Fruit fly (Drosophila melanogaster) whole organism, wandering third instar larva: ENCODE data around the gene ppk.

ENCODE experiments used
- Abd-B ChIP-seq: fragments of >200 bp; optimal IDR thresholded peaks from 2 replicates; lab custom pipeline; 2017; ENCODE audit warnings: missing biosample characterization, missing genetic modification characterization
- CG32264 ChIP-seq: fragments of 200-800 bp; sonication (Bioruptor generic); optimal IDR thresholded peaks from 2 replicates; lab custom pipeline; 2016; ENCODE audit warnings: missing biosample characterization, missing genetic modification characterization
- CG9705 ChIP-seq: fragments of 200-800 bp; sonication (Bioruptor generic); optimal IDR thresholded peaks from 2 replicates; lab custom pipeline; 2018; ENCODE audit warnings: missing biosample characterization, mild to moderate bottlenecking, missing genetic modification characterization
- CrebA ChIP-seq: fragments of 200-800 bp; sonication (Bioruptor generic); optimal IDR thresholded peaks from 2 replicates; lab custom pipeline; 2016; ENCODE audit warnings: missing biosample characterization, mild to moderate bottlenecking, missing genetic modification characterization, borderline replicate concordance
- Dfd ChIP-seq: fragments of >200 bp; optimal IDR thresholded peaks from 2 replicates; lab custom pipeline; 2017; ENCODE audit warnings: missing biosample characterization, missing genetic modification characterization
- Dif ChIP-seq: fragments of 200-275, 200-300 bp; sonication (Bioruptor generic); optimal IDR thresholded peaks from 2 replicates; lab custom pipeline; 2018; ENCODE audit warnings: missing biosample characterization, missing genetic modification characterization; ENCODE audit not compliant: partially characterized antibody
- GATAd ChIP-seq: sonication (Bioruptor generic); optimal IDR thresholded peaks from 2 replicates; lab custom pipeline; 2016; ENCODE audit warnings: missing biosample characterization, missing genetic modification characterization
- HLH106 ChIP-seq: fragments of 200-800 bp; optimal IDR thresholded peaks from 3 replicates; lab custom pipeline; 2019; ENCODE audit warnings: missing biosample characterization, mild to moderate bottlenecking, missing genetic modification characterization, moderate library complexity
- Hnf4 ChIP-seq: fragments of 200-800 bp; sonication (Bioruptor generic); optimal IDR thresholded peaks from 2 replicates; lab custom pipeline; 2016; ENCODE audit warnings: missing biosample characterization, mild to moderate bottlenecking, missing genetic modification characterization
- Hr78 ChIP-seq: fragments of >200 bp; optimal IDR thresholded peaks from 2 replicates; lab custom pipeline; 2017; ENCODE audit warnings: missing biosample characterization, missing genetic modification characterization
- Hr83 ChIP-seq: fragments of 200-300 bp; sonication (Bioruptor generic); optimal IDR thresholded peaks from 2 replicates; lab custom pipeline; 2016; ENCODE audit warnings: missing biosample characterization, mild to moderate bottlenecking, missing genetic modification characterization, moderate library complexity; ENCODE audit not compliant: poor library complexity, severe bottlenecking
- Jra ChIP-seq: sonication (Bioruptor generic); optimal IDR thresholded peaks from 2 replicates; lab custom pipeline; 2016; ENCODE audit warnings: missing biosample characterization, missing genetic modification characterization
- Mio ChIP-seq: sonication (Bioruptor generic); optimal IDR thresholded peaks from 2 replicates; lab custom pipeline; 2016; ENCODE audit warnings: missing biosample characterization, missing genetic modification characterization
- Myc ChIP-seq: fragments of >200 bp; optimal IDR thresholded peaks from 2 replicates; lab custom pipeline; 2017
- N ChIP-seq: fragments of >200 bp; optimal IDR thresholded peaks from 2 replicates; lab custom pipeline; 2018; ENCODE audit warnings: missing biosample characterization, missing external identifiers, missing genetic modification characterization
- OdsH ChIP-seq: fragments of 200-800 bp; sonication (Bioruptor generic); optimal IDR thresholded peaks from 2 replicates; lab custom pipeline; 2016; ENCODE audit warnings: missing biosample characterization, mild to moderate bottlenecking, missing genetic modification characterization
- Rel ChIP-seq, 2 experiments: fragments of 200-800 bp; sonication (Bioruptor generic) in 1 of 2; optimal IDR thresholded peaks; 2 replicates in 1 of 2; 3 replicates in 1 of 2; lab custom pipeline; 2016 to 2019; ENCODE audit warnings: mild to moderate bottlenecking in 2 of 2, missing biosample characterization in 2 of 2, missing genetic modification characterization in 2 of 2, moderate library complexity in 1 of 2
- Sp1 ChIP-seq: fragments of 200-800 bp; sonication (Bioruptor generic); optimal IDR thresholded peaks from 3 replicates; lab custom pipeline; 2019; ENCODE audit warnings: missing biosample characterization, mild to moderate bottlenecking, missing genetic modification characterization, moderate library complexity
- Vsx2 ChIP-seq: fragments of 200-300, 225-300 bp; sonication (Bioruptor generic); optimal IDR thresholded peaks from 2 replicates; lab custom pipeline; 2018; ENCODE audit warnings: missing biosample characterization, missing genetic modification characterization; ENCODE audit not compliant: partially characterized antibody
- br ChIP-seq: fragments of 200-800 bp; sonication (Bioruptor generic); optimal IDR thresholded peaks from 2 replicates; lab custom pipeline; 2016; ENCODE audit warnings: missing biosample characterization, missing genetic modification characterization
- brk ChIP-seq: fragments of 200-800 bp; sonication (Bioruptor generic); optimal IDR thresholded peaks from 2 replicates; lab custom pipeline; 2016; ENCODE audit warnings: missing biosample characterization, mild to moderate bottlenecking, missing genetic modification characterization
- dl ChIP-seq, 2 experiments: fragments of 175-275, 200-275 bp in 1 of 2; fragments of 200-275 bp in 1 of 2; sonication (Bioruptor generic); optimal IDR thresholded peaks; lab custom pipeline; 2018; ENCODE audit warnings: mild to moderate bottlenecking in 2 of 2, missing biosample characterization in 2 of 2, missing genetic modification characterization in 2 of 2, moderate library complexity in 2 of 2; ENCODE audit not compliant: partially characterized antibody in 2 of 2, insufficient read depth in 1 of 2
- dmrt93B ChIP-seq: fragments of 200-800 bp; sonication (Bioruptor generic); optimal IDR thresholded peaks from 2 replicates; lab custom pipeline; 2018; ENCODE audit warnings: missing biosample characterization, mild to moderate bottlenecking, missing genetic modification characterization
- dsf ChIP-seq: sonication (Bioruptor generic); optimal IDR thresholded peaks from 2 replicates; lab custom pipeline; 2016; ENCODE audit warnings: missing biosample characterization, missing genetic modification characterization, borderline replicate concordance
- ey ChIP-seq: fragments of 200-800 bp; sonication (Bioruptor generic); optimal IDR thresholded peaks from 2 replicates; lab custom pipeline; 2016; ENCODE audit warnings: missing biosample characterization, missing genetic modification characterization
- foxo ChIP-seq, 2 experiments: fragments of 200-800 bp; sonication (Bioruptor generic); optimal IDR thresholded peaks; 2 replicates in 1 of 2; 3 replicates in 1 of 2; lab custom pipeline; 2016 to 2017; ENCODE audit warnings: missing biosample characterization in 2 of 2, missing genetic modification characterization in 2 of 2
- fru ChIP-seq: fragments of 200-800 bp; sonication (Bioruptor generic); optimal IDR thresholded peaks from 3 replicates; lab custom pipeline; 2016; ENCODE audit warnings: missing biosample characterization, mild to moderate bottlenecking, missing genetic modification characterization
- h ChIP-seq: fragments of 200-800 bp; sonication (Bioruptor generic); optimal IDR thresholded peaks from 3 replicates; lab custom pipeline; 2016; ENCODE audit warnings: missing biosample characterization, mild to moderate bottlenecking, missing genetic modification characterization
- jim ChIP-seq: fragments of 175-275, 200-325 bp; sonication (Bioruptor generic); optimal IDR thresholded peaks from 2 replicates; lab custom pipeline; 2016; ENCODE audit warnings: missing biosample characterization, mild to moderate bottlenecking, missing genetic modification characterization
- lola ChIP-seq: fragments of >200 bp; optimal IDR thresholded peaks from 2 replicates; lab custom pipeline; 2017; ENCODE audit warnings: missing biosample characterization, missing genetic modification characterization
- pan ChIP-seq: fragments of >200 bp; optimal IDR thresholded peaks from 2 replicates; lab custom pipeline; 2017
- psq ChIP-seq: fragments of 200-800 bp; sonication (Bioruptor generic); optimal IDR thresholded peaks from 3 replicates; lab custom pipeline; 2017; ENCODE audit warnings: missing biosample characterization, mild to moderate bottlenecking, missing genetic modification characterization, moderate library complexity
- rgr ChIP-seq: fragments of 200-800 bp; sonication (Bioruptor generic); optimal IDR thresholded peaks from 3 replicates; lab custom pipeline; 2016; ENCODE audit warnings: missing biosample characterization, mild to moderate bottlenecking, missing genetic modification characterization
- sage ChIP-seq: fragments of 200-800 bp; sonication (Bioruptor generic); optimal IDR thresholded peaks from 2 replicates; lab custom pipeline; 2016; ENCODE audit warnings: missing biosample characterization, mild to moderate bottlenecking, missing genetic modification characterization
- sv ChIP-seq: fragments of 200-800 bp; sonication (Bioruptor generic); optimal IDR thresholded peaks from 3 replicates; lab custom pipeline; 2016; ENCODE audit warnings: missing biosample characterization, missing genetic modification characterization
- tai ChIP-seq: sonication (Bioruptor generic); optimal IDR thresholded peaks from 2 replicates; lab custom pipeline; 2016; ENCODE audit warnings: missing biosample characterization, missing genetic modification characterization
- usp ChIP-seq: fragments of >200 bp; optimal IDR thresholded peaks from 2 replicates; lab custom pipeline; 2017; ENCODE audit warnings: missing biosample characterization, missing genetic modification characterization
- woc ChIP-seq: sonication (Bioruptor generic); optimal IDR thresholded peaks from 2 replicates; lab custom pipeline; 2016; ENCODE audit warnings: missing biosample characterization, mild to moderate bottlenecking, missing genetic modification characterization

ppk gene

DNA sequence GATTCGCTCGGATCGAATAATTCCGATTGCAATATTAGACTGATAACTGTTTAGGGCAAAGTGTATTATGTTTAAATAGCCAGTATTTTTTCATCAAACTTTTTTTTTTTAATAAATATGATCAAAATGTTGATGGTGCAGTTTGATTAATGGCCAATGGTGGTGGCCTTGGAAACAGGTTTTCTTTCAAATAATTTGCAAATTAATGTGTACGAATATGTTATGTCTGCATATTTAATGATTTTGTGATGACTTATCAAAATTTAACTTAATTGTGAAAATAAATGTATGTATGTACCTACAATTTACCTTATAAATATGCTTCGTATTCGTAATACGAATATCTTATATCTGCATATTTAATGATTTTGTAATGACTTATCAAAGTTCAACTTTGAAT lies 19.7 kb downstream of the ppk start:
- TF ChIP-seq OdsH (GFP tag; lab: Kevin White, UChicago) (no peak), CG32264 (no peak), CrebA (no peak), foxo (GFP tag; optimal IDR thresholded peaks at IDR 0.05; lab: Kevin White, UChicago) (no peak), sage (GFP tag; lab: Kevin White, UChicago) (no peak), Dif (no peak), N (no peak), br (GFP tag; lab: Kevin White, UChicago) (no peak), HLH106 (no peak), dmrt93B (GFP tag; lab: Kevin White, UChicago) (no peak), rgr (no peak), dl (GFP tag; optimal IDR thresholded peaks at IDR 0.05; lab: Kevin White, UChicago; ENCODE audit: insufficient read depth in 1 of 2, partially characterized antibody in 2 of 2) (no peak), brk (GFP tag; lab: Kevin White, UChicago) (no peak), psq (no peak), ey (no peak)

DNA sequence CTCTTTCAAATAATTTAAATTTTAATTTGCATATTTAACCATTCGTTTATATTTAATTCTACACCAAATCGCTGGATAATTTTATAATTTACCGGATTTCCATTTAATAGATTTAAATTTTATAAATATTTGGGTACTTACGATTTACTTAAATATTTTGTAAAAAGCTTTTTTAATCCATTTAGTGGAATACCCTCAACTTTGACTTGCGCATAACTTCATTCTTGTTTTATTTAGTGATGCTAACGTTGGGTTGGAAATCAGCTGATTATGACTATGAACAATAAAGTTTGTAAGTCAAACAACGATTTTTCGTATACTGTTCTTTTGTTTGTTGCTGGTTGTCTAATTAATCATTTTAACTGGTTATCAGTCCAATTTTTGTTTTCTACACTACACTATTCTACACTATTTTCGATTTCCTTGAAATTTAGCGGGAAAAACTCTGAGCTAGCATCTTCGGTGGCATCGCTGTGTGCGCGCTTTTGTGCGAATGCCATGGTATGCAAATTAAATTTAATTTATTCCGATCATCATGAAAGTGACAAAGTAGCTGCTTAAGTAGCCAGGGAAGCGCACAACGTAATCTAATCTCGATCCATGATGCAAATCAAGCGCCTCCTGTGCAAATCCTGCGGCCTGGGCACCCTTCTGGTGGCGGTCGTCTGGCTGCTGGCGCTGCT lies 22.1 kb downstream of the ppk start, which contains the start of gene Pgant35A:
TSS of gene Pgant35A (plus strand) at position 473 of the 683 bp plus-strand sequence.
- peak in 1 of 2 experiments; percentile 44 for TF ChIP-seq foxo (GFP tag; optimal IDR thresholded peaks at IDR 0.05; lab: Kevin White, UChicago)
- TF ChIP-seq br (GFP tag; lab: Kevin White, UChicago), result peak; percentile 34
- TF ChIP-seq Myc (lab: Kevin White, UChicago), result peak; percentile 99
- TF ChIP-seq Jra (GFP tag; lab: Kevin White, UChicago), result peak; percentile 13
- TF ChIP-seq lola (GFP tag; lab: Kevin White, UChicago), result no peak
- peak; percentile 89 for TF ChIP-seq woc
- TF ChIP-seq brk (GFP tag; lab: Kevin White, UChicago), result peak; percentile 26
- peak; percentile 30 for TF ChIP-seq fru (GFP tag; lab: Kevin White, UChicago)
- TF ChIP-seq Hr83 (GFP tag; lab: Kevin White, UChicago), result no peak
- TF ChIP-seq dl (GFP tag; optimal IDR thresholded peaks at IDR 0.05; lab: Kevin White, UChicago; ENCODE audit: insufficient read depth in 1 of 2, partially characterized antibody in 2 of 2), result no peak
- TF ChIP-seq psq, result peak; percentile 27
- TF ChIP-seq ey, result peak; percentile 13
- TF ChIP-seq Abd-B (GFP tag; lab: Kevin White, UChicago), result no peak
- TF ChIP-seq sage (GFP tag; lab: Kevin White, UChicago), result no peak
- no peak for TF ChIP-seq Hr78 (GFP tag; lab: Kevin White, UChicago)
- TF ChIP-seq Sp1 (GFP tag; lab: Kevin White, UChicago), result peak; percentile 34
- no peak for TF ChIP-seq pan (lab: Kevin White, UChicago)
- no peak for TF ChIP-seq CrebA
- TF ChIP-seq GATAd (GFP tag; lab: Kevin White, UChicago), result no peak
- peak; percentile 38 for TF ChIP-seq HLH106
- TF ChIP-seq rgr, result peak; percentile 55
- no peak for TF ChIP-seq Rel (GFP tag; optimal IDR thresholded peaks at IDR 0.05; lab: Kevin White, UChicago)
- peak; percentile 24 for TF ChIP-seq Rel (tag; optimal IDR thresholded peaks at IDR 0.05; lab: Kevin White, UChicago)
- no peak for TF ChIP-seq Dif
- TF ChIP-seq Dfd (GFP tag; lab: Kevin White, UChicago), result no peak
- peak; percentile 26 for TF ChIP-seq Hnf4 (GFP tag; lab: Kevin White, UChicago)

DNA sequence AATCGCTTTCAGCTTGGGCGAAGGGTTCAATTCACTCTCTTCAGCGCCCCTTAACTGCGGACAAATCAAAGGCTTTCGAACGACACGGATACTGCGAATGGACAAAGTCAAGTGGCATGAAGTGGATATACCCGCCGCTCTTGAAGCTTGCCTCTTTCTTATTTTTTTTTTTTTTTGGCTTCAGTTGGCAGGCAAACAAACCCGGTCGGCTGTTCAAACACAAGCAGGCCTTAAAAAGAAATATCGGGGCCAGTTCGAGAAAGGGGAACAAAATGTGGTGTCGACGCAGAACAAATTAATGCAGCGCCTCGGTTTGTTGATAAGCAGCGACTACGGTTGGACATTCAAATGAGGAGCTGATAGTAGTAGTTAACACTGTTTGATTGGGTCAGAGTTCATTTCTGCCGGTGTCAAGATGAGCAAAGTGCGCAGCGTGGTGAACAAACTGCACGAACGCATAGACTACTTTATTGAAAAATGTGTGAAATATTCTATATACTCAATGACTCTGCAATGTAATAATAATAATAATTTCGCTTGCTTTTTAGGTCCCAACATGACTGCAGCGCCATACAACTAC lies 24.1 kb downstream of the ppk start:
- peak; percentile 25 for TF ChIP-seq br (GFP tag; lab: Kevin White, UChicago)
- TF ChIP-seq Hr83 (GFP tag; lab: Kevin White, UChicago), result peak; percentile 34
- no peak for TF ChIP-seq lola (GFP tag; lab: Kevin White, UChicago)
- peak; percentile 10 for TF ChIP-seq OdsH (GFP tag; lab: Kevin White, UChicago)
- no peak for TF ChIP-seq fru (GFP tag; lab: Kevin White, UChicago)
- no peak for TF ChIP-seq psq
- TF ChIP-seq dmrt93B (GFP tag; lab: Kevin White, UChicago), result no peak
- no peak for TF ChIP-seq pan (lab: Kevin White, UChicago)
- no peak for TF ChIP-seq N
- TF ChIP-seq CrebA, result no peak
- no peak for TF ChIP-seq Dfd (GFP tag; lab: Kevin White, UChicago)
- no peak for TF ChIP-seq tai (GFP tag; lab: Kevin White, UChicago)
- TF ChIP-seq CG32264, result no peak
- peak; percentile 50 for TF ChIP-seq rgr
- TF ChIP-seq sv (GFP tag; lab: Kevin White, UChicago), result no peak
- no peak for TF ChIP-seq dsf (GFP tag; lab: Kevin White, UChicago)
- TF ChIP-seq HLH106, result no peak
- no peak for TF ChIP-seq Hr78 (GFP tag; lab: Kevin White, UChicago)
- no peak for TF ChIP-seq usp
- TF ChIP-seq CG9705 (GFP tag; lab: Kevin White, UChicago), result no peak
- TF ChIP-seq Sp1 (GFP tag; lab: Kevin White, UChicago), result no peak
- no peak for TF ChIP-seq Myc (lab: Kevin White, UChicago)
- no peak for TF ChIP-seq Mio (GFP tag; lab: Kevin White, UChicago)
- no peak for TF ChIP-seq Vsx2
- no peak for TF ChIP-seq ey
- TF ChIP-seq h, result peak; percentile 17
- TF ChIP-seq Abd-B (GFP tag; lab: Kevin White, UChicago), result no peak
- TF ChIP-seq brk (GFP tag; lab: Kevin White, UChicago), result no peak
- no peak for TF ChIP-seq jim (GFP tag; lab: Kevin White, UChicago)
- TF ChIP-seq Jra (GFP tag; lab: Kevin White, UChicago), result no peak
- TF ChIP-seq Hnf4 (GFP tag; lab: Kevin White, UChicago), result no peak
- TF ChIP-seq, all 38 proteins: peak for 5
